Fruit fly (Drosophila melanogaster) whole organism, embryonic: ENCODE measurements around the gene vari.
A peak's percentile ranks its signal among the peaks of the same experiment; 100 is the strongest.

Experiments used
- Aef1 ChIP-seq: fragments of 200-800 bp; sonication (Bioruptor generic); IDR thresholded peaks from 3 replicates; pipeline ENCODE4 v1.3.6; 2022; ENCODE audit warnings: missing biosample characterization, missing genetic modification characterization
- Antp ChIP-seq: fragments of 200-800 bp; sonication (Bioruptor generic); optimal IDR thresholded peaks from 3 replicates; lab custom pipeline; 2016; ENCODE audit warnings: missing biosample characterization, missing genetic modification characterization
- CG10209 ChIP-seq: fragments of 200-800 bp; sonication (Bioruptor generic); optimal IDR thresholded peaks from 3 replicates; lab custom pipeline; 2017; ENCODE audit warnings: missing biosample characterization, mild to moderate bottlenecking, missing genetic modification characterization, missing genetic modification reagents
- CG10267 ChIP-seq: fragments of 200-800 bp; sonication (Bioruptor generic); optimal IDR thresholded peaks from 2 replicates; lab custom pipeline; 2018; ENCODE audit warnings: missing biosample characterization, mild to moderate bottlenecking, missing genetic modification characterization, moderate library complexity
- CG11504 ChIP-seq: fragments of 200-800 bp; sonication (Bioruptor generic); optimal IDR thresholded peaks from 3 replicates; lab custom pipeline; 2019; ENCODE audit warnings: missing biosample characterization, mild to moderate bottlenecking, missing genetic modification characterization, moderate library complexity
- CG12219 ChIP-seq: fragments of 200-800 bp; sonication (Bioruptor generic); optimal IDR thresholded peaks from 3 replicates; lab custom pipeline; 2018; ENCODE audit warnings: missing biosample characterization, mild to moderate bottlenecking, missing genetic modification characterization
- CG12236 ChIP-seq: fragments of 200-800 bp; sonication (Bioruptor generic); optimal IDR thresholded peaks from 2 replicates; lab custom pipeline; 2016; ENCODE audit warnings: missing biosample characterization, missing genetic modification characterization
- CG13296 ChIP-seq: fragments of 200-800 bp; sonication (Bioruptor generic); optimal IDR thresholded peaks from 3 replicates; lab custom pipeline; 2018; ENCODE audit warnings: missing biosample characterization, mild to moderate bottlenecking, missing genetic modification characterization
- CG13775 ChIP-seq: fragments of 200-800 bp; sonication (Bioruptor generic); optimal IDR thresholded peaks from 3 replicates; lab custom pipeline; 2017; ENCODE audit warnings: missing biosample characterization, mild to moderate bottlenecking, missing genetic modification characterization
- CG14667 ChIP-seq: fragments of 200-800 bp; sonication (Bioruptor generic); IDR thresholded peaks from 2 replicates; pipeline ENCODE4 v1.3.6; 2022; ENCODE audit warnings: missing biosample characterization, missing genetic modification characterization
- CG17829 ChIP-seq: fragments of 200-800 bp; optimal IDR thresholded peaks from 2 replicates; lab custom pipeline; 2019; ENCODE audit warnings: missing biosample characterization, mild to moderate bottlenecking, missing genetic modification characterization, moderate library complexity
- CG18011 ChIP-seq: fragments of 200-800 bp; sonication (Bioruptor generic); optimal IDR thresholded peaks from 2 replicates; lab custom pipeline; 2017; ENCODE audit warnings: missing biosample characterization, missing genetic modification characterization, mild to moderate bottlenecking, moderate library complexity, missing genotype
- CG2678 ChIP-seq: fragments of 200-800 bp; sonication (Bioruptor generic); optimal IDR thresholded peaks from 3 replicates; lab custom pipeline; 2019; ENCODE audit warnings: missing biosample characterization, mild to moderate bottlenecking, missing genetic modification characterization, moderate library complexity
- CG3281 ChIP-seq: fragments of 200-800 bp; sonication (Bioruptor generic); optimal IDR thresholded peaks from 3 replicates; lab custom pipeline; 2017; ENCODE audit warnings: missing biosample characterization, mild to moderate bottlenecking, missing genetic modification characterization
- CG33557 ChIP-seq: fragments of 200-800 bp; sonication (Bioruptor generic); optimal IDR thresholded peaks from 2 replicates; lab custom pipeline; 2019; ENCODE audit warnings: missing biosample characterization, mild to moderate bottlenecking, missing genetic modification characterization, moderate library complexity
- CG4730 ChIP-seq: fragments of 200-800 bp; sonication (Bioruptor generic); IDR thresholded peaks from 2 replicates; pipeline ENCODE4 v1.3.6; 2022; ENCODE audit warnings: missing biosample characterization, missing genetic modification characterization
- CG4854 ChIP-seq: fragments of 200-800 bp; sonication (Bioruptor generic); optimal IDR thresholded peaks from 2 replicates; lab custom pipeline; 2016; ENCODE audit warnings: missing biosample characterization, missing genetic modification characterization, inconsistent platforms
- CG5180 ChIP-seq: fragments of 200-800 bp; sonication (Bioruptor generic); optimal IDR thresholded peaks from 3 replicates; lab custom pipeline; 2017; ENCODE audit warnings: missing biosample characterization, missing genetic modification characterization, mild to moderate bottlenecking, moderate library complexity, missing genetic modification reagents
- CG6654 ChIP-seq: fragments of 200-800 bp; sonication (Bioruptor generic); optimal IDR thresholded peaks from 2 replicates; lab custom pipeline; 2017; ENCODE audit warnings: missing biosample characterization, mild to moderate bottlenecking, missing genetic modification characterization
- CG6689 ChIP-seq: fragments of 200-800 bp; sonication (Bioruptor generic); IDR thresholded peaks from 2 replicates; pipeline ENCODE4 v1.3.6; 2022; ENCODE audit warnings: missing biosample characterization, missing genetic modification characterization
- CG6813 ChIP-seq: fragments of 200-800 bp; sonication (Bioruptor generic); optimal IDR thresholded peaks from 2 replicates; lab custom pipeline; 2017; ENCODE audit warnings: missing biosample characterization, missing genetic modification characterization, mild to moderate bottlenecking, moderate library complexity, missing genetic modification reagents
- CG7271 ChIP-seq: fragments of 200-800 bp; sonication (Bioruptor generic); optimal IDR thresholded peaks from 2 replicates; lab custom pipeline; 2018; ENCODE audit warnings: missing biosample characterization, mild to moderate bottlenecking, missing genetic modification characterization, moderate library complexity
- CG7372 ChIP-seq: fragments of 200-800 bp; sonication (Bioruptor generic); IDR thresholded peaks from 2 replicates; pipeline ENCODE4 v1.3.6; 2022; ENCODE audit warnings: missing biosample characterization, missing genetic modification characterization
- D19B ChIP-seq: fragments of 200-800 bp; sonication (Bioruptor generic); optimal IDR thresholded peaks from 2 replicates; lab custom pipeline; 2017; ENCODE audit warnings: missing biosample characterization, mild to moderate bottlenecking, missing genetic modification characterization
- E2f2 ChIP-seq: fragments of 200-800 bp; sonication (Bioruptor generic); IDR thresholded peaks from 2 replicates; pipeline ENCODE4 v1.3.6; 2022; ENCODE audit warnings: missing biosample characterization, missing genetic modification characterization
- Eip74EF ChIP-seq, 2 experiments: fragments of 200-800 bp in 1 of 2; fragments of >200 bp in 1 of 2; sonication (Bioruptor generic) in 1 of 2; optimal IDR thresholded peaks; 2 replicates each; lab custom pipeline; 2017 to 2019; ENCODE audit warnings: missing biosample characterization in 2 of 2, missing genetic modification characterization in 2 of 2, mild to moderate bottlenecking in 1 of 2, moderate library complexity in 1 of 2
- HLH4C ChIP-seq: fragments of 200-800 bp; sonication (Bioruptor generic); IDR thresholded peaks from 3 replicates; pipeline ENCODE4 v1.3.6; 2022; ENCODE audit warnings: missing biosample characterization, missing genetic modification characterization; ENCODE audit not compliant: partially characterized antibody
- HLH54F ChIP-seq: fragments of 200-800 bp; sonication (Bioruptor generic); optimal IDR thresholded peaks from 3 replicates; lab custom pipeline; 2016; ENCODE audit warnings: missing biosample characterization, missing genetic modification characterization
- HmgD ChIP-seq: fragments of 200-800 bp; sonication (Bioruptor generic); optimal IDR thresholded peaks from 3 replicates; lab custom pipeline; 2016; ENCODE audit warnings: missing biosample characterization, missing genetic modification characterization
- NK7.1 ChIP-seq: fragments of 200-800 bp; sonication (Bioruptor generic); optimal IDR thresholded peaks from 3 replicates; lab custom pipeline; 2016; ENCODE audit warnings: missing biosample characterization, missing genetic modification characterization
- Ravus ChIP-seq: fragments of 200-800 bp; sonication (Bioruptor generic); IDR thresholded peaks from 2 replicates; pipeline ENCODE4 v1.3.6; 2022; ENCODE audit warnings: missing biosample characterization, missing genetic modification characterization
- Rx ChIP-seq: fragments of 200-800 bp; sonication (Bioruptor generic); IDR thresholded peaks from 2 replicates; pipeline ENCODE4 v1.3.6; 2022; ENCODE audit warnings: missing biosample characterization, missing genetic modification characterization
- Sox102F ChIP-seq: fragments of 200-800 bp; sonication (Bioruptor generic); optimal IDR thresholded peaks from 2 replicates; lab custom pipeline; 2018; ENCODE audit warnings: missing biosample characterization, mild to moderate bottlenecking, missing genetic modification characterization, moderate library complexity
- Stat92E ChIP-seq, 3 experiments: fragments of >200 bp in 2 of 3; fragments of 200-800 bp in 1 of 3; sonication (Bioruptor generic) in 1 of 3; optimal IDR thresholded peaks; 2 replicates each; lab custom pipeline; 2017 to 2019; ENCODE audit warnings: missing biosample characterization in 3 of 3, missing genetic modification characterization in 3 of 3, mild to moderate bottlenecking in 1 of 3, moderate library complexity in 1 of 3
- Usf ChIP-seq: fragments of 200-800 bp; sonication (Bioruptor generic); optimal IDR thresholded peaks from 2 replicates; lab custom pipeline; 2017; ENCODE audit warnings: missing genotype, missing biosample characterization, missing genetic modification characterization
- Xbp1 ChIP-seq: fragments of 200-800 bp; sonication (Bioruptor generic); optimal IDR thresholded peaks from 3 replicates; lab custom pipeline; 2016; ENCODE audit warnings: missing biosample characterization, mild to moderate bottlenecking, missing genetic modification characterization
- az2 ChIP-seq: fragments of 200-800 bp; sonication (Bioruptor generic); optimal IDR thresholded peaks from 3 replicates; lab custom pipeline; 2016; ENCODE audit warnings: missing biosample characterization, missing genetic modification characterization
- chif ChIP-seq, 2 experiments: fragments of 200-800 bp; sonication (Bioruptor generic); optimal IDR thresholded peaks; 3 replicates each; lab custom pipeline; 2016; ENCODE audit warnings: missing biosample characterization in 2 of 2, missing genetic modification characterization in 2 of 2
- dimm ChIP-seq: fragments of 200-800 bp; sonication (Bioruptor generic); IDR thresholded peaks from 2 replicates; pipeline ENCODE4 v1.3.6; 2022; ENCODE audit warnings: missing biosample characterization, missing genetic modification characterization
- dpn ChIP-seq, 2 experiments: fragments of 200-800 bp; sonication (Bioruptor generic); optimal IDR thresholded peaks; 3 replicates each; lab custom pipeline; 2016; ENCODE audit warnings: missing biosample characterization in 2 of 2, missing genetic modification characterization in 2 of 2
- grau ChIP-seq: fragments of 200-800 bp; optimal IDR thresholded peaks from 3 replicates; lab custom pipeline; 2019; ENCODE audit warnings: missing biosample characterization, mild to moderate bottlenecking, missing genetic modification characterization, moderate library complexity
- hbn ChIP-seq: fragments of 200-800 bp; sonication (Bioruptor generic); IDR thresholded peaks from 2 replicates; pipeline ENCODE4 v1.3.6; 2022; ENCODE audit warnings: missing biosample characterization, missing genetic modification characterization; ENCODE audit not compliant: partially characterized antibody
- pan ChIP-seq, 4 experiments: fragments of >200 bp in 3 of 4; fragments of 200-800 bp in 1 of 4; sonication (Bioruptor generic) in 1 of 4; optimal IDR thresholded peaks in 3 of 4; IDR thresholded peaks in 1 of 4; 2 replicates each; pipeline versions ENCODE4 v1.3.6 to Lab custom; 2017 to 2022; ENCODE audit warnings: missing biosample characterization in 2 of 4, missing genetic modification characterization in 2 of 4, mixed read lengths in 1 of 4
- phol ChIP-seq: fragments of 200-800 bp; sonication (Bioruptor generic); optimal IDR thresholded peaks from 3 replicates; lab custom pipeline; 2018; ENCODE audit warnings: missing biosample characterization, mild to moderate bottlenecking, missing genetic modification characterization, moderate library complexity
- tll ChIP-seq, 2 experiments: fragments of 200-800 bp in 1 of 2; fragments of >200 bp in 1 of 2; sonication (Bioruptor generic) in 1 of 2; optimal IDR thresholded peaks; 2 replicates each; lab custom pipeline; 2017 to 2019; ENCODE audit warnings: missing biosample characterization in 2 of 2, missing genetic modification characterization in 2 of 2, mild to moderate bottlenecking in 1 of 2, moderate library complexity in 1 of 2
- toy ChIP-seq: fragments of 200-800 bp; sonication (Bioruptor generic); IDR thresholded peaks from 2 replicates; pipeline ENCODE4 v1.3.6; 2022; ENCODE audit warnings: missing biosample characterization, missing genetic modification characterization
- vvl ChIP-seq: fragments of 200-800 bp; sonication (Bioruptor generic); IDR thresholded peaks from 2 replicates; pipeline ENCODE4 v1.3.6; 2022; ENCODE audit warnings: missing biosample characterization, missing genetic modification characterization

The vari gene

dm6 chr2L:20811039-20811652 is 14.3 kb upstream of the vari start (continued):
- TF ChIP-seq CG17829 (tag; lab: Kevin White, UChicago) (peak; percentile 29), CG12219 (GFP tag; lab: Kevin White, UChicago) (peak; percentile 45), CG33557 (GFP tag; lab: Kevin White, UChicago) (no peak), CG4730 (GFP tag; lab: Robert Waterston, UW) (peak; percentile 33; the same call in 1 of the 2 replicates), Sox102F (peak; percentile 79), CG18011 (GFP tag; lab: Kevin White, UChicago) (no peak), CG2678 (tag; lab: Kevin White, UChicago) (peak; percentile 66), Xbp1 (GFP tag; lab: Kevin White, UChicago) (peak; percentile 52), CG6654 (GFP tag; lab: Kevin White, UChicago) (no peak), CG5180 (peak; percentile 28), Eip74EF (GFP tag; optimal IDR thresholded peaks at IDR 0.05; lab: Kevin White, UChicago) (peak in 1 of 2 experiments; percentile 84), CG6813 (GFP tag; lab: Kevin White, UChicago) (peak; percentile 31), CG10267 (tag; lab: Kevin White, UChicago) (no peak), Aef1 (0 out of 3 replicates have a peak, but pooled peaks have one; percentile 20), hbn (GFP tag; lab: Robert Waterston, UW) (no peak), NK7.1 (GFP tag; lab: Kevin White, UChicago) (no peak), az2 (GFP tag; lab: Kevin White, UChicago) (peak; percentile 45), grau (tag; lab: Kevin White, UChicago) (peak; percentile 62), HmgD (GFP tag; lab: Kevin White, UChicago) (no peak), chif (GFP tag; optimal IDR thresholded peaks at IDR 0.05; lab: Kevin White, UChicago) (peak in 1 of 2 experiments; percentile 35), CG13296 (GFP tag; lab: Kevin White, UChicago) (peak; percentile 68), Stat92E (GFP tag; optimal IDR thresholded peaks at IDR 0.05; lab: Kevin White, UChicago) (no peak), phol (peak; percentile 45), dimm (GFP tag; lab: Robert Waterston, UW) (peak; percentile 31; the same call in 1 of the 2 replicates), CG7372 (GFP tag; lab: Robert Waterston, UW) (peak; percentile 48; the same call in 1 of the 2 replicates), HLH54F (GFP tag; lab: Kevin White, UChicago) (no peak), CG3281 (GFP tag; lab: Kevin White, UChicago) (peak; percentile 18), CG10209 (peak; percentile 47), dpn (GFP tag; optimal IDR thresholded peaks at IDR 0.05; lab: Kevin White, UChicago) (peak in 1 of 2 experiments; percentile 18), Rx (no peak), Usf (GFP tag; lab: Kevin White, UChicago) (no peak), CG14667 (GFP tag; lab: Robert Waterston, UW) (0 out of 2 replicates have a peak, but pooled peaks have one; percentile 30), tll (GFP tag; optimal IDR thresholded peaks at IDR 0.05; lab: Kevin White, UChicago) (no peak), CG11504 (tag; lab: Kevin White, UChicago) (peak; percentile 59), CG4854 (no peak), vvl (GFP tag; lab: Robert Waterston, UW) (0 out of 2 replicates have a peak, but pooled peaks have one; percentile 51), CG12236 (GFP tag; lab: Kevin White, UChicago) (no peak), HLH4C (GFP tag; lab: Robert Waterston, UW) (no peak), CG6689 (peak; percentile 59), E2f2 (GFP tag; lab: Robert Waterston, UW) (peak; percentile 59), Ravus (no peak), pan (optimal IDR thresholded peaks at IDR 0.05; lab: Kevin White, UChicago) (no peak), pan (GFP tag; optimal IDR thresholded peaks at IDR 0.05 in 1 of 2, IDR thresholded peaks at IDR 0.05 in 1 of 2) (peak in 1 of 2 experiments; percentile 61), toy (GFP tag; lab: Robert Waterston, UW) (no peak), CG13775 (no peak), Antp (GFP tag; lab: Kevin White, UChicago) (no peak), D19B (GFP tag; lab: Kevin White, UChicago) (peak; percentile 62), CG7271 (no peak)
